Fruit fly (Drosophila melanogaster): ENCODE data around the gene Mcm6.

Mcm6 gene

dm6 chrX:6662876-6663551 is 11.2 kb upstream of the Mcm6 start:
- TF ChIP-seq Hsf (GFP tag; optimal IDR thresholded peaks at IDR 0.05) (peak; percentile 29), jumu (GFP tag; optimal IDR thresholded peaks at IDR 0.05) (peak; percentile 29), CG9437 (GFP tag; optimal IDR thresholded peaks at IDR 0.05) (peak; percentile 4), vvl (GFP tag; IDR thresholded peaks at IDR 0.05) (peak; percentile 47), Hr78 (GFP tag; optimal IDR thresholded peaks at IDR 0.05) (peak in 1 of 2 experiments; percentile 46), CG7839 (tag; optimal IDR thresholded peaks at IDR 0.05) (peak; percentile 40), pita (GFP tag; optimal IDR thresholded peaks at IDR 0.05) (no peak), chn (GFP tag; optimal IDR thresholded peaks at IDR 0.05) (peak; percentile 12), ems (GFP tag; optimal IDR thresholded peaks at IDR 0.05) (no peak), Lhr (GFP tag; optimal IDR thresholded peaks at IDR 0.05) (no peak), ERR (GFP tag; optimal IDR thresholded peaks at IDR 0.05) (no peak), CG17385 (GFP tag; optimal IDR thresholded peaks at IDR 0.05) (no peak), eve (GFP tag; optimal IDR thresholded peaks at IDR 0.05) (peak in 1 of 2 experiments; percentile 59), zen2 (GFP tag; IDR thresholded peaks at IDR 0.05; ENCODE audit: partially characterized antibody) (no peak), CG14050 (GFP tag; IDR thresholded peaks at IDR 0.05) (peak; percentile 32; the same call in 1 of the 3 replicates), CG12155 (GFP tag; optimal IDR thresholded peaks at IDR 0.05) (peak; percentile 2), Rfx (GFP tag; IDR thresholded peaks at IDR 0.05) (peak; percentile 76; the same call in 1 of the 2 replicates), Ets65A (GFP tag) (peak; percentile 70), Hr3 (GFP tag; optimal IDR thresholded peaks at IDR 0.05) (peak; percentile 1), psq (GFP tag; optimal IDR thresholded peaks at IDR 0.05) (no peak), zfh2 (GFP tag; optimal IDR thresholded peaks at IDR 0.05) (peak; percentile 35), tap (tag; optimal IDR thresholded peaks at IDR 0.05) (no peak), CG7556 (GFP tag; optimal IDR thresholded peaks at IDR 0.05) (peak; percentile 43), CG33557 (GFP tag; optimal IDR thresholded peaks at IDR 0.05) (no peak), Camta (GFP tag; optimal IDR thresholded peaks at IDR 0.05) (peak; percentile 38), gt (GFP tag; IDR thresholded peaks at IDR 0.05) (no peak), Fer1 (GFP tag; optimal IDR thresholded peaks at IDR 0.05) (peak; percentile 43), CG18262 (tag; optimal IDR thresholded peaks at IDR 0.05) (peak; percentile 40), stc (GFP tag; IDR thresholded peaks at IDR 0.05) (peak; percentile 59), Atf3 (GFP tag; optimal IDR thresholded peaks at IDR 0.05) (peak; percentile 9), emc (GFP tag; optimal IDR thresholded peaks at IDR 0.05) (no peak), Ravus (GFP tag; IDR thresholded peaks at IDR 0.05) (no peak), gem (tag; optimal IDR thresholded peaks at IDR 0.05) (peak; percentile 58), Bgb (GFP tag; IDR thresholded peaks at IDR 0.05; ENCODE audit: partially characterized antibody) (no peak), H2.0 (GFP tag; IDR thresholded peaks at IDR 0.05) (peak; percentile 49; the same call in 1 of the 2 replicates), CG4730 (GFP tag; IDR thresholded peaks at IDR 0.05) (no peak), croc (GFP tag; conservative IDR thresholded peaks at IDR 0.05) (no peak), CG30431 (GFP tag; optimal IDR thresholded peaks at IDR 0.05) (no peak), CG12219 (GFP tag; optimal IDR thresholded peaks at IDR 0.05) (peak; percentile 46), CG11504 (tag; optimal IDR thresholded peaks at IDR 0.05) (peak; percentile 83), Dip3 (GFP tag; optimal IDR thresholded peaks at IDR 0.05) (peak; percentile 5), CG13894 (tag; optimal IDR thresholded peaks at IDR 0.05) (no peak), Atf-2 (GFP tag; optimal IDR thresholded peaks at IDR 0.05) (peak; percentile 15), slou (GFP tag; optimal IDR thresholded peaks at IDR 0.05) (no peak), CG8944 (GFP tag; optimal IDR thresholded peaks at IDR 0.05) (peak; percentile 37), CG7963 (GFP tag; IDR thresholded peaks at IDR 0.05; ENCODE audit: partially characterized antibody) (no peak), CG6813 (GFP tag; optimal IDR thresholded peaks at IDR 0.05) (no peak), dimm (GFP tag; IDR thresholded peaks at IDR 0.05) (no peak), CG4404 (GFP tag; IDR thresholded peaks at IDR 0.05) (0 out of 2 replicates have a peak, but pooled peaks have one; percentile 19), Fer2 (tag; optimal IDR thresholded peaks at IDR 0.05) (no peak)
